Worm (Caenorhabditis elegans): ENCODE measurements around the gene nurf-1.

nurf-1 gene

ce11 chrII:14404741-14405488, 14.4 kb downstream of the nurf-1 start (continued):
- TF ChIP-seq nhr-19 (GFP tag; conservative IDR thresholded peaks at IDR 0.05) (peak; percentile 77), snu-23 (GFP tag; optimal IDR thresholded peaks at IDR 0.05) (peak; percentile 80), Y116A8C.19 (tag; optimal IDR thresholded peaks at IDR 0.05; ENCODE audit: borderline replicate concordance) (no peak), swsn-7 (tag; optimal IDR thresholded peaks at IDR 0.05) (peak; percentile 86), C34B4.2 (tag; optimal IDR thresholded peaks at IDR 0.05) (no peak), mep-1 (tag; optimal IDR thresholded peaks at IDR 0.05) (peak; percentile 58), efl-1 (optimal IDR thresholded peaks at IDR 0.05) (peak; percentile 65 to 72), efl-1 (GFP tag; optimal IDR thresholded peaks at IDR 0.05 in 1 of 2) (peak; percentile 26 to 61), tlp-1 (tag; optimal IDR thresholded peaks at IDR 0.05) (no peak), unc-86 (tag; optimal IDR thresholded peaks at IDR 0.05) (peak; percentile 85), dpl-1 (GFP tag; optimal IDR thresholded peaks at IDR 0.05) (peak; percentile 36 to 61 (median 60)), lin-14 (GFP tag; optimal IDR thresholded peaks at IDR 0.05) (peak; percentile 88), lir-3 (tag; optimal IDR thresholded peaks at IDR 0.05; ENCODE audit: poor library complexity) (no peak), fos-1 (tag; optimal IDR thresholded peaks at IDR 0.05) (no peak), lsy-2 (tag; optimal IDR thresholded peaks at IDR 0.05) (peak; percentile 61 to 67), ama-1 (optimal IDR thresholded peaks at IDR 0.05) (no peak), alr-1 (tag; optimal IDR thresholded peaks at IDR 0.05; ENCODE audit: borderline replicate concordance) (no peak), egl-27 (tag; optimal IDR thresholded peaks at IDR 0.05) (no peak), aha-1 (tag; optimal IDR thresholded peaks at IDR 0.05) (peak; percentile 63), pax-3 (tag; optimal IDR thresholded peaks at IDR 0.05) (peak; percentile 19), hlh-4 (tag; optimal IDR thresholded peaks at IDR 0.05) (no peak), unc-98 (GFP tag; IDR thresholded peaks at IDR 0.05) (no peak), sox-4 (tag; optimal IDR thresholded peaks at IDR 0.05) (no peak), lin-13 (GFP tag; optimal IDR thresholded peaks at IDR 0.05) (peak; percentile 26), C16A3.4 (tag; optimal IDR thresholded peaks at IDR 0.05) (peak; percentile 37), ceh-8 (GFP tag; optimal IDR thresholded peaks at IDR 0.05) (peak; percentile 68), skn-1 (tag; optimal IDR thresholded peaks at IDR 0.05) (peak; percentile 25), dsc-1 (tag; optimal IDR thresholded peaks at IDR 0.05) (peak; percentile 75), mdl-1 (tag; optimal IDR thresholded peaks at IDR 0.05) (peak in 1 of 2 experiments; percentile 67), aly-2 (tag; optimal IDR thresholded peaks at IDR 0.05) (no peak), nhr-71 (tag; optimal IDR thresholded peaks at IDR 0.05) (peak; percentile 90), nhr-11 (tag; optimal IDR thresholded peaks at IDR 0.05) (no peak), C04F5.9 (tag; optimal IDR thresholded peaks at IDR 0.05) (no peak)

DNA sequence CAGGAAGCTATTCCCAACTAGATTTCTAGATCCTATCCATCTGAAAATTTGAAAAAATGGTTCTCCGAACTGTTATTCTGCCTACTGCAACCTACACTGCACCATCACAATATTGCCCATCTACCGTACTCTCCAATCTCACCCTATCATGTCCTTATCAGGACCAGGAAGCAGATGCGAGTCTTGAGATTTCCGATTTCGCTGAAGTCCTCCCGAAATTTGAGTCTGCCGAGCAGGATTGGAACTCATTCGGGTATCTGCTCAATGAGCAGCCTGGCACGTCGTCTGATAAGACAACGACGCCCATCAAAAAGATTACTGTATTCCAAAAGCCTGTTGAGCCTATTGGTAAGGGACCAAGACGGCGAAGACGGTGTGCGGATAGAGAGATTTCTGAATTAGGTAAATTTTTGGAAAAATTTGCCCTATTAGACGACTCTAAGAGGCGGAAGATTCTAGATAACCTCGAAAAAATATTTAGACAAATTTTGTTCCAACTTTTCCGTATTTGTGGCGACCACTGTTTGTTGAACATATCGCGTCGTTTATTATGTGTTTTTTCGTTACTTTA, 15.1 kb downstream of the nurf-1 start:
- no peak for TF ChIP-seq vab-15 (tag; optimal IDR thresholded peaks at IDR 0.05)
- peak; percentile 13 for TF ChIP-seq ama-1 (optimal IDR thresholded peaks at IDR 0.05)
- TF ChIP-seq dpl-1 (GFP tag; optimal IDR thresholded peaks at IDR 0.05): no peak
- no peak for TF ChIP-seq hlh-4 (tag; optimal IDR thresholded peaks at IDR 0.05)
- TF ChIP-seq mep-1 (tag; optimal IDR thresholded peaks at IDR 0.05): peak; percentile 22

DNA sequence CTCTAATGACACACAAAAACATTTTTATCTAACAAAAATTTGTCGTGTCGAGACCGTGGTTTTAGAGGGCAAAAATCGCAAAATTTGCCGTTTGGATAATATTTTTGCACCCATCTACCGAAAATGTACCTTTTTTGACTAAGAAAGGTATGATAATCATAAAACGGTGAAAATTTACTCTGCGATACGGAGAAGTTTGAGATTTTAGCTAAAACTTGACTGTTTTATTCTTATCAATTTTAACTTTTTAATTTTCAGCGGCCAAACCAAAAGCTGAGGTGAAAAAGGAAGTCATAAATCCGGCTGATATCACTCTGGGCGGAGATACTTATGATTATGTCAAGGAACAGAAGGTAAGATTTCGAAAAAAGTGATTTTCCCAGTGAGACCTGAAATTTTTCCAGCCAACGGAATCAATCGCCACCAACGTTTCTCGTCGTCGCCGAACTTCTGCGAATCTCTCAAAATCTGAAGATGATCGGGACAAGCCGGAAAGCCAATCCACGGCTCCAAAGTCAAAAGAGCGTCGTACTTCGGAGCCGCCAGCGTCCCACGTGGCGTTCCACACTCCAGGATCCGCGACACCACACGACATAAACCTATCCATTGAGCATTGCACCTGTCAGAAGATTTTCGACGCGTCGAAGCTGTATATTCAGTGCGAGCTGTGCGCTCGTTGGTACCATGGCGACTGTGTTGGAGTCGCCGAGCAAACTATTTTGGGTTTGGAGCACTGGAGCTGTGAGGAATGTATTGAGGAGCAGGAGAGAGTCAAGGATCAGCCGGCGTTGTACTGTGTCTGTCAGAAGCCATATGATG, 15.8 kb downstream of the nurf-1 start:
- no peak for TF ChIP-seq tbx-2 (tag; optimal IDR thresholded peaks at IDR 0.05)
- peak; percentile 68 for TF ChIP-seq mep-1 (tag; optimal IDR thresholded peaks at IDR 0.05)
- TF ChIP-seq irx-1 (tag; optimal IDR thresholded peaks at IDR 0.05): no peak

Measured in whole organism, L1 larva.